Fruit fly (Drosophila melanogaster): ENCODE data around the gene ema.

The ema gene

dm6 chr3R:16431707-16432106 lies 9.8 kb downstream of the ema start (continued):
- TF ChIP-seq pan (optimal IDR thresholded peaks at IDR 0.05) = no peak
- peak in 1 of 2 experiments; percentile 59 for TF ChIP-seq pan (GFP tag; optimal IDR thresholded peaks at IDR 0.05 in 1 of 2, IDR thresholded peaks at IDR 0.05 in 1 of 2)
- TF ChIP-seq CrebB (tag; optimal IDR thresholded peaks at IDR 0.05) = no peak
- TF ChIP-seq CTCF (GFP tag; optimal IDR thresholded peaks at IDR 0.05) = peak; percentile 98
- TF ChIP-seq phol (tag; optimal IDR thresholded peaks at IDR 0.05) = peak; percentile 41
- no peak for TF ChIP-seq Awh (GFP tag; IDR thresholded peaks at IDR 0.05)
- TF ChIP-seq CG14965 (GFP tag; optimal IDR thresholded peaks at IDR 0.05; ENCODE audit: borderline replicate concordance) = no peak
- peak; percentile 54 for TF ChIP-seq Scr (GFP tag; IDR thresholded peaks at IDR 0.05; ENCODE audit: partially characterized antibody)
- peak; percentile 46 for TF ChIP-seq inv (GFP tag; IDR thresholded peaks at IDR 0.05; ENCODE audit: partially characterized antibody)
- no peak for TF ChIP-seq CG11695 (GFP tag; IDR thresholded peaks at IDR 0.05)
- TF ChIP-seq oc (tag; optimal IDR thresholded peaks at IDR 0.05) = no peak
- TF ChIP-seq Nf-YA (GFP tag; IDR thresholded peaks at IDR 0.05) = 0 out of 2 replicates have a peak, but pooled peaks have one; percentile 29
- peak; percentile 35 for TF ChIP-seq CG4424 (GFP tag; optimal IDR thresholded peaks at IDR 0.05)
- no peak for TF ChIP-seq CG9215 (GFP tag; IDR thresholded peaks at IDR 0.05)
- peak; percentile 100 for TF ChIP-seq CG31365 (tag; optimal IDR thresholded peaks at IDR 0.05)
- no peak for TF ChIP-seq kah (GFP tag; optimal IDR thresholded peaks at IDR 0.05)
- TF ChIP-seq ewg (GFP tag; optimal IDR thresholded peaks at IDR 0.05) = peak; percentile 11
- TF ChIP-seq CG3163 (GFP tag; optimal IDR thresholded peaks at IDR 0.05) = peak; percentile 55
- TF ChIP-seq CG6689 (GFP tag; IDR thresholded peaks at IDR 0.05) = 0 out of 2 replicates have a peak, but pooled peaks have one; percentile 14
- peak in 1 of 2 experiments; percentile 68 for TF ChIP-seq chif (GFP tag; optimal IDR thresholded peaks at IDR 0.05)
- TF ChIP-seq CG12744 (GFP tag; optimal IDR thresholded peaks at IDR 0.05) = peak; percentile 46
- peak; percentile 55 for TF ChIP-seq MTF-1 (GFP tag; optimal IDR thresholded peaks at IDR 0.05; ENCODE audit: borderline replicate concordance)
- peak; percentile 18 for TF ChIP-seq Sry-δ (GFP tag; optimal IDR thresholded peaks at IDR 0.05)
- peak; percentile 29 for TF ChIP-seq CG10267 (tag; optimal IDR thresholded peaks at IDR 0.05)
- peak; percentile 30 for TF ChIP-seq repo (GFP tag; optimal IDR thresholded peaks at IDR 0.05)
- peak; percentile 100 for TF ChIP-seq Bdp1 (GFP tag; optimal IDR thresholded peaks at IDR 0.05)
- TF ChIP-seq CG17359 (tag; optimal IDR thresholded peaks at IDR 0.05) = peak; percentile 54
- TF ChIP-seq C15 (GFP tag; IDR thresholded peaks at IDR 0.05) = no peak
- peak; percentile 17 for TF ChIP-seq CG18619 (GFP tag; optimal IDR thresholded peaks at IDR 0.05)
- TF ChIP-seq zfh1 (GFP tag; IDR thresholded peaks at IDR 0.05) = peak; percentile 63; the same call in 2 of the 3 replicates
- TF ChIP-seq CG6254 (GFP tag; optimal IDR thresholded peaks at IDR 0.05) = no peak
- TF ChIP-seq gcm2 (GFP tag; optimal IDR thresholded peaks at IDR 0.05) = no peak
- no peak for TF ChIP-seq Atf6 (GFP tag; IDR thresholded peaks at IDR 0.05)
- peak; percentile 71 for TF ChIP-seq gro (GFP tag; optimal IDR thresholded peaks at IDR 0.05)
- no peak for TF ChIP-seq CG13775 (GFP tag; optimal IDR thresholded peaks at IDR 0.05)
- no peak for TF ChIP-seq CG18476 (GFP tag; optimal IDR thresholded peaks at IDR 0.05)
- no peak for TF ChIP-seq CG8359 (GFP tag; optimal IDR thresholded peaks at IDR 0.05; ENCODE audit: borderline replicate concordance)
- TF ChIP-seq Camta (GFP tag; optimal IDR thresholded peaks at IDR 0.05) = peak; percentile 9
- TF ChIP-seq Rx (GFP tag; IDR thresholded peaks at IDR 0.05) = no peak
- TF ChIP-seq NC2β (GFP tag; optimal IDR thresholded peaks at IDR 0.05) = peak; percentile 13
- peak; percentile 4 for TF ChIP-seq pnt (GFP tag; optimal IDR thresholded peaks at IDR 0.05)
- TF ChIP-seq CG12071 (GFP tag; optimal IDR thresholded peaks at IDR 0.05) = peak; percentile 26
- TF ChIP-seq CG1602 (GFP tag; optimal IDR thresholded peaks at IDR 0.05) = peak; percentile 1
- peak; percentile 53; the same call in 2 of the 3 replicates for TF ChIP-seq HLH4C (GFP tag; IDR thresholded peaks at IDR 0.05; ENCODE audit: partially characterized antibody)
- peak; percentile 84 for TF ChIP-seq HmgZ (tag; optimal IDR thresholded peaks at IDR 0.05)
- TF ChIP-seq sc (optimal IDR thresholded peaks at IDR 0.05) = no peak
- TF ChIP-seq sc (GFP tag; optimal IDR thresholded peaks at IDR 0.05) = no peak
- no peak for TF ChIP-seq CG18011 (GFP tag; optimal IDR thresholded peaks at IDR 0.05)
- TF ChIP-seq Fer1 (GFP tag; optimal IDR thresholded peaks at IDR 0.05) = no peak
- no peak for TF ChIP-seq zf30C (GFP tag; optimal IDR thresholded peaks at IDR 0.05)
- TF ChIP-seq zen (tag; optimal IDR thresholded peaks at IDR 0.05) = peak; percentile 26
